Fruit fly (Drosophila melanogaster) whole organism, embryonic: ENCODE measurements around the gene Chd64.

ENCODE experiments used
- Bgb ChIP-seq: fragments of 200-800 bp; sonication (Bioruptor generic); IDR thresholded peaks from 2 replicates; pipeline ENCODE4 v1.3.6; 2022; ENCODE audit warnings: missing biosample characterization, missing genetic modification characterization; ENCODE audit not compliant: partially characterized antibody
- CG10209 ChIP-seq: fragments of 200-800 bp; sonication (Bioruptor generic); optimal IDR thresholded peaks from 3 replicates; lab custom pipeline; 2017; ENCODE audit warnings: missing biosample characterization, mild to moderate bottlenecking, missing genetic modification characterization, missing genetic modification reagents
- CG11695 ChIP-seq: fragments of 200-800 bp; sonication (Bioruptor generic); IDR thresholded peaks from 3 replicates; pipeline ENCODE4 v1.3.6; 2022; ENCODE audit warnings: missing biosample characterization, missing genetic modification characterization
- CG1603 ChIP-seq: fragments of 200-800 bp; sonication (Bioruptor generic); optimal IDR thresholded peaks from 2 replicates; lab custom pipeline; 2019; ENCODE audit warnings: missing biosample characterization, mild to moderate bottlenecking, missing genetic modification characterization, moderate library complexity
- CG18011 ChIP-seq: fragments of 200-800 bp; sonication (Bioruptor generic); optimal IDR thresholded peaks from 2 replicates; lab custom pipeline; 2017; ENCODE audit warnings: missing biosample characterization, missing genetic modification characterization, mild to moderate bottlenecking, moderate library complexity, missing genotype
- CG1832 ChIP-seq: fragments of 200-800 bp; sonication (Bioruptor generic); optimal IDR thresholded peaks from 2 replicates; lab custom pipeline; 2017; ENCODE audit warnings: missing biosample characterization, mild to moderate bottlenecking, missing genetic modification characterization, inconsistent platforms
- CG2889 ChIP-seq: fragments of 200-800 bp; sonication (Bioruptor generic); IDR thresholded peaks from 3 replicates; pipeline ENCODE4 v1.3.6; 2022; ENCODE audit warnings: missing biosample characterization, missing genetic modification characterization
- CG30403 ChIP-seq: fragments of 200-800 bp; sonication (Bioruptor generic); optimal IDR thresholded peaks from 3 replicates; lab custom pipeline; 2016; ENCODE audit warnings: missing biosample characterization, missing genetic modification characterization
- CG31388 ChIP-seq: fragments of 200-800 bp; sonication (Bioruptor generic); optimal IDR thresholded peaks from 2 replicates; lab custom pipeline; 2016; ENCODE audit warnings: missing biosample characterization, missing genetic modification characterization
- CG32532 ChIP-seq: fragments of 200-800 bp; sonication (Bioruptor generic); IDR thresholded peaks from 2 replicates; pipeline ENCODE4 v1.3.6; 2022; ENCODE audit warnings: missing biosample characterization, missing genetic modification characterization
- CG33213 ChIP-seq: fragments of 200-800 bp; sonication (Bioruptor generic); optimal IDR thresholded peaks from 3 replicates; lab custom pipeline; 2016; ENCODE audit warnings: missing biosample characterization, missing genetic modification characterization
- CG3726 ChIP-seq: fragments of 200-800 bp; sonication (Bioruptor generic); IDR thresholded peaks from 3 replicates; pipeline ENCODE4, ENCODE4 v1.3.6; 2022; ENCODE audit warnings: missing biosample characterization, missing genetic modification characterization
- CG6272 ChIP-seq: fragments of 200-800 bp; sonication (Bioruptor generic); IDR thresholded peaks from 2 replicates; pipeline ENCODE4 v1.3.6; 2022; ENCODE audit warnings: missing biosample characterization, missing genetic modification characterization
- CG6683 ChIP-seq: fragments of 200-800 bp; sonication (Bioruptor generic); optimal IDR thresholded peaks from 2 replicates; lab custom pipeline; 2017; ENCODE audit warnings: missing biosample characterization, mild to moderate bottlenecking, missing genetic modification characterization, missing genetic modification reagents
- CG6689 ChIP-seq: fragments of 200-800 bp; sonication (Bioruptor generic); IDR thresholded peaks from 2 replicates; pipeline ENCODE4 v1.3.6; 2022; ENCODE audit warnings: missing biosample characterization, missing genetic modification characterization
- CG7987 ChIP-seq: fragments of 200-800 bp; sonication (Bioruptor generic); optimal IDR thresholded peaks from 2 replicates; lab custom pipeline; 2018; ENCODE audit warnings: missing biosample characterization, mild to moderate bottlenecking, missing genetic modification characterization, moderate library complexity
- CG9609 ChIP-seq: fragments of 200-800 bp; sonication (Bioruptor generic); optimal IDR thresholded peaks from 3 replicates; lab custom pipeline; 2016; ENCODE audit warnings: missing biosample characterization, missing genetic modification characterization
- CrebB ChIP-seq: fragments of 200-800 bp; sonication (Bioruptor generic); optimal IDR thresholded peaks from 3 replicates; lab custom pipeline; 2018; ENCODE audit warnings: missing biosample characterization, mild to moderate bottlenecking, missing genetic modification characterization
- Dll ChIP-seq: fragments of 200-800 bp; sonication (Bioruptor generic); IDR thresholded peaks from 4 replicates; pipeline ENCODE4 v1.3.6; 2022; ENCODE audit warnings: missing biosample characterization, missing genetic modification characterization; ENCODE audit not compliant: partially characterized antibody
- Dp ChIP-seq: fragments of 200-800 bp; sonication (Bioruptor generic); optimal IDR thresholded peaks from 2 replicates; lab custom pipeline; 2018; ENCODE audit warnings: missing biosample characterization, mild to moderate bottlenecking, missing genetic modification characterization, moderate library complexity
- E2f2 ChIP-seq: fragments of 200-800 bp; sonication (Bioruptor generic); IDR thresholded peaks from 2 replicates; pipeline ENCODE4 v1.3.6; 2022; ENCODE audit warnings: missing biosample characterization, missing genetic modification characterization
- Gug ChIP-seq: fragments of 200-800 bp; sonication (Bioruptor generic); IDR thresholded peaks from 4 replicates; pipeline ENCODE4 v1.3.6; 2022; ENCODE audit warnings: missing biosample characterization, missing genetic modification characterization
- HmgZ ChIP-seq: fragments of 200-800 bp; sonication (Bioruptor generic); optimal IDR thresholded peaks from 2 replicates; lab custom pipeline; 2018; ENCODE audit warnings: missing biosample characterization, mild to moderate bottlenecking, missing genetic modification characterization
- Hr78 ChIP-seq, 2 experiments: fragments of 200-800 bp in 1 of 2; fragments of >200 bp in 1 of 2; sonication (Bioruptor generic) in 1 of 2; optimal IDR thresholded peaks; 2 replicates each; lab custom pipeline; 2017 to 2019; ENCODE audit warnings: missing biosample characterization in 2 of 2, missing genetic modification characterization in 2 of 2, mild to moderate bottlenecking in 1 of 2, moderate library complexity in 1 of 2
- MTF-1 ChIP-seq: fragments of 200-800 bp; sonication (Bioruptor generic); optimal IDR thresholded peaks from 2 replicates; lab custom pipeline; 2018; ENCODE audit warnings: missing biosample characterization, mild to moderate bottlenecking, missing genetic modification characterization, borderline replicate concordance
- Sin3A ChIP-seq: fragments of >200 bp; optimal IDR thresholded peaks from 2 replicates; lab custom pipeline; 2018
- Usf ChIP-seq: fragments of 200-800 bp; sonication (Bioruptor generic); optimal IDR thresholded peaks from 2 replicates; lab custom pipeline; 2017; ENCODE audit warnings: missing genotype, missing biosample characterization, missing genetic modification characterization
- Vsx1 ChIP-seq: fragments of 200-800 bp; sonication (Bioruptor generic); optimal IDR thresholded peaks from 2 replicates; lab custom pipeline; 2017; ENCODE audit warnings: missing biosample characterization, mild to moderate bottlenecking, missing genetic modification characterization, missing genetic modification reagents
- bab2 ChIP-seq: fragments of 200-800 bp; sonication (Bioruptor generic); optimal IDR thresholded peaks from 2 replicates; lab custom pipeline; 2016; ENCODE audit warnings: missing biosample characterization, missing genetic modification characterization
- bowl ChIP-seq: fragments of 200-800 bp; sonication (Bioruptor generic); IDR thresholded peaks from 2 replicates; pipeline ENCODE4 v1.3.6; 2022; ENCODE audit warnings: missing biosample characterization, missing genetic modification characterization
- cad ChIP-seq: fragments of >200 bp; optimal IDR thresholded peaks from 2 replicates; lab custom pipeline; 2017; ENCODE audit warnings: missing biosample characterization, missing genetic modification characterization
- chm ChIP-seq: fragments of 200-800 bp; sonication (Bioruptor generic); IDR thresholded peaks from 2 replicates; pipeline ENCODE4 v1.3.6; 2022; ENCODE audit warnings: missing biosample characterization, missing genetic modification characterization
- ci ChIP-seq: fragments of 200-800 bp; sonication (Bioruptor generic); IDR thresholded peaks from 3 replicates; pipeline ENCODE4 v1.3.6; 2022; ENCODE audit warnings: missing biosample characterization, missing genetic modification characterization
- dati ChIP-seq: fragments of 200-800 bp; sonication (Bioruptor generic); IDR thresholded peaks from 2 replicates; pipeline ENCODE4 v1.3.6; 2022; ENCODE audit warnings: missing biosample characterization, missing genetic modification characterization
- dmrt11E ChIP-seq: fragments of 200-800 bp; sonication (Bioruptor generic); optimal IDR thresholded peaks from 3 replicates; lab custom pipeline; 2018; ENCODE audit warnings: missing biosample characterization, mild to moderate bottlenecking, missing genetic modification characterization, moderate library complexity
- en ChIP-seq: fragments of 200-800 bp; sonication (Bioruptor generic); optimal IDR thresholded peaks from 2 replicates; lab custom pipeline; 2016; ENCODE audit warnings: missing biosample characterization, missing genetic modification characterization
- fru ChIP-seq: fragments of >200 bp; optimal IDR thresholded peaks from 2 replicates; lab custom pipeline; 2017
- gcm2 ChIP-seq: fragments of 200-800 bp; sonication (Bioruptor generic); optimal IDR thresholded peaks from 2 replicates; lab custom pipeline; 2016; ENCODE audit warnings: missing biosample characterization, missing genetic modification characterization
- gem ChIP-seq: fragments of 200-800 bp; sonication (Bioruptor generic); optimal IDR thresholded peaks from 2 replicates; lab custom pipeline; 2019; ENCODE audit warnings: missing biosample characterization, mild to moderate bottlenecking, missing genetic modification characterization, moderate library complexity
- her ChIP-seq: fragments of 200-800 bp; sonication (Bioruptor generic); optimal IDR thresholded peaks from 2 replicates; lab custom pipeline; 2016; ENCODE audit warnings: missing biosample characterization, missing genetic modification characterization
- ind ChIP-seq: fragments of 200-800 bp; sonication (Bioruptor generic); optimal IDR thresholded peaks from 3 replicates; lab custom pipeline; 2016; ENCODE audit warnings: missing biosample characterization, missing genetic modification characterization
- lmd ChIP-seq: fragments of 200-800 bp; sonication (Bioruptor generic); IDR thresholded peaks from 2 replicates; pipeline ENCODE4 v1.3.6; 2022; ENCODE audit warnings: missing biosample characterization, missing genetic modification characterization
- mld ChIP-seq: fragments of 200-800 bp; sonication (Bioruptor generic); IDR thresholded peaks from 3 replicates; pipeline ENCODE4 v1.3.6; 2022; ENCODE audit warnings: missing biosample characterization, missing genetic modification characterization; ENCODE audit not compliant: partially characterized antibody
- nau ChIP-seq: fragments of 200-800 bp; sonication (Bioruptor generic); optimal IDR thresholded peaks from 3 replicates; lab custom pipeline; 2017; ENCODE audit warnings: missing biosample characterization, mild to moderate bottlenecking, missing genetic modification characterization, missing genetic modification reagents
- peb ChIP-seq: fragments of 200-800 bp; sonication (Bioruptor generic); IDR thresholded peaks from 2 replicates; pipeline ENCODE4 v1.3.6; 2022; ENCODE audit warnings: missing biosample characterization, missing genetic modification characterization
- pho ChIP-seq: fragments of 200-800 bp; sonication (Bioruptor generic); optimal IDR thresholded peaks from 2 replicates; lab custom pipeline; 2016; ENCODE audit warnings: missing biosample characterization, missing genetic modification characterization
- rib ChIP-seq: fragments of 200-800 bp; sonication (Bioruptor generic); IDR thresholded peaks from 2 replicates; pipeline ENCODE4 v1.3.6; 2022; ENCODE audit warnings: missing biosample characterization, missing genetic modification characterization
- schlank ChIP-seq: fragments of 200-800 bp; sonication (Bioruptor generic); optimal IDR thresholded peaks from 2 replicates; lab custom pipeline; 2018; ENCODE audit warnings: missing biosample characterization, mild to moderate bottlenecking, missing genetic modification characterization
- wdn ChIP-seq: fragments of 200-800 bp; sonication (Bioruptor generic); IDR thresholded peaks from 2 replicates; pipeline ENCODE4 v1.3.6; 2022; ENCODE audit warnings: missing biosample characterization, missing genetic modification characterization
- wek ChIP-seq: fragments of 200-800 bp; sonication (Bioruptor generic); optimal IDR thresholded peaks from 3 replicates; lab custom pipeline; 2018; ENCODE audit warnings: missing biosample characterization, mild to moderate bottlenecking, missing genetic modification characterization, moderate library complexity
- zfh1 ChIP-seq: fragments of 200-800 bp; sonication (Bioruptor generic); IDR thresholded peaks from 3 replicates; pipeline ENCODE4 v1.3.6; 2022; ENCODE audit warnings: missing biosample characterization, missing genetic modification characterization

The Chd64 gene

dm6 chr3L:4071561-4072049 is 50.6 kb downstream of the Chd64 start, which contains the start of gene wit (continued):
- TF ChIP-seq CG11695 (GFP tag; lab: Robert Waterston, UW) (0 out of 3 replicates have a peak, but pooled peaks have one; percentile 11), zfh1 (GFP tag; lab: Robert Waterston, UW) (no peak), CG7987 (GFP tag; lab: Kevin White, UChicago) (peak; percentile 52), Sin3A (lab: Kevin White, UChicago) (no peak), fru (no peak), gcm2 (GFP tag; lab: Kevin White, UChicago) (no peak), CG33213 (GFP tag; lab: Kevin White, UChicago) (peak; percentile 23), wdn (GFP tag; lab: Robert Waterston, UW) (peak; percentile 14; the same call in 1 of the 2 replicates), MTF-1 (GFP tag; lab: Kevin White, UChicago) (no peak), CG6272 (GFP tag; lab: Robert Waterston, UW) (no peak), CG10209 (GFP tag; lab: Kevin White, UChicago) (no peak), Bgb (peak; percentile 49), CG1603 (no peak), CG6683 (GFP tag; lab: Kevin White, UChicago) (no peak), her (peak; percentile 36), cad (GFP tag; lab: Kevin White, UChicago) (no peak), wek (GFP tag; lab: Kevin White, UChicago) (peak; percentile 48), Dll (peak; percentile 47; the same call in 1 of the 4 replicates), ci (GFP tag; lab: Robert Waterston, UW) (peak; percentile 72; the same call in 2 of the 3 replicates), chm (GFP tag; lab: Robert Waterston, UW) (peak; percentile 83), rib (GFP tag; lab: Robert Waterston, UW) (peak; percentile 56; the same call in 1 of the 2 replicates), gem (peak; percentile 18), Dp (peak; percentile 6), mld (GFP tag; lab: Robert Waterston, UW) (no peak), CrebB (tag; lab: Kevin White, UChicago) (peak; percentile 30), Hr78 (GFP tag; optimal IDR thresholded peaks at IDR 0.05; lab: Kevin White, UChicago) (no peak), pho (GFP tag; lab: Kevin White, UChicago) (peak; percentile 22), dmrt11E (no peak), peb (GFP tag; lab: Robert Waterston, UW) (no peak), CG1832 (no peak), Usf (GFP tag; lab: Kevin White, UChicago) (no peak), Vsx1 (peak; percentile 57), schlank (tag; lab: Kevin White, UChicago) (no peak), E2f2 (peak; percentile 17; the same call in 1 of the 2 replicates), CG31388 (no peak), dati (GFP tag; lab: Robert Waterston, UW) (no peak), CG6689 (GFP tag; lab: Robert Waterston, UW) (no peak), HmgZ (tag; lab: Kevin White, UChicago) (peak; percentile 26), CG32532 (GFP tag; lab: Robert Waterston, UW) (peak; percentile 62; the same call in 1 of the 2 replicates), bab2 (GFP tag; lab: Kevin White, UChicago) (no peak), CG2889 (GFP tag; lab: Robert Waterston, UW) (no peak), Gug (no peak), en (no peak), CG3726 (no peak), CG18011 (no peak), nau (GFP tag; lab: Kevin White, UChicago) (peak; percentile 41), CG30403 (peak; percentile 36), lmd (GFP tag; lab: Robert Waterston, UW) (no peak), bowl (GFP tag; lab: Robert Waterston, UW) (no peak), CG9609 (no peak), ind (GFP tag; lab: Kevin White, UChicago) (no peak)
